Worm (Caenorhabditis elegans): ENCODE data around the gene spe-41.

spe-41 gene

DNA sequence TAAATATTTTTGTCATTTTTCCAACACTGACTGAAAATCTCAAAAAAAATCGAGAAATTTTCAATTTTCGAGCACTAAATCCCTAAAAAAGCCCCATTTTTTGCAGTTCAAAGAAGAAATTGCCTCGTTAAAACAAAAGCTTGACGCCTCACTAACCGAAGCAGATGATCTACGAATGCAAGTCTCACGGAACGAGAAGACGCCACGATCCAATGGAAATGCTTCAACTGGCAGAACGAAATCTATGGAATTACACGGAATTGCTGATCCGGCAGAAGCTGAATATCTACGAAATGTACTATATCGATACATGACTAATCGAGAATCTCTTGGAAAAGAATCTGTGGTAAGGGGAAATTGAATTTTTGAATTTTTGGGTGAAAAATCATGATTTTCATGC lies 20.1 kb downstream of the spe-41 start:
- no peak for TF ChIP-seq sptf-2 (GFP tag; optimal IDR thresholded peaks at IDR 0.05)

DNA sequence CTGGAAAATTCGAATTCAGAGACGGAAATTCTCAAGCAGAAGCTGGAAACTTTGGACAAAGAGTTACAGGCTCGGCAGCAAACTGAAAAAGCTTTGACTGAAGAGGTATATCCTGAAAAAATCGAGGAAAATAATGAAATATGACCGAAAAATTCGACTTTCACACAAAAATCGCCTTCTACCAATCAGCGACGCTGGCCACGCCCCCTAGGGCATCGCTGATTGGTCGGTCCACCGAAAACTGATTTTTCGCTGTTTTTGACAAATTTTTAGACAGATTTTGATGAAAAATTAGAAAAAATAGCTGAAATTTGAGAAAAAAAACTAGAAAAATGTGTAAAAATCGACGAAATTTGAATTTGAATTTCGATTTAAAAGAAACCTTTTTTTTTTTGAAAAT lies 25.1 kb downstream of the spe-41 start:
- TF ChIP-seq F57C9.4 (tag; optimal IDR thresholded peaks at IDR 0.05) (no peak), nfyb-1 (GFP tag; IDR thresholded peaks at IDR 0.05) (peak; percentile 80)

DNA sequence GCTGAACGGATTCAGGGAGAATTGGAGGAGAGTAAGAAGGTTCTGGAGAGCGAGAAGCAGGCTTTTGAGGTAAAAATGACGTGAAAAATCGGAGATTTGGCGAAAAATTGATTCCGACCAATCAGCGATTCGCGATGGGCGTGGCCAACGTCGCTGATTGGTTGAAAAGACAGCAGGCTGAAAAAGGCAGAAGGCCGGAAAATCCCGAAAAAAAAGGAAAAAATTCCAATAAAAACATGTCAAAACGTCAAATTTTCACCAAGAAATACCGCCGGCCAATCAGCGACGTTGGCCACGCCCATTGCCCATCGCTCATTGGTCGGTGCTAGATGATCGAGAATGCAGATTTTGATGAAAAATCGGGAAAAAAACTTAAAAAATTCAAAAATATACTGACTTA lies 26.6 kb downstream of the spe-41 start:
- no peak for TF ChIP-seq ztf-6 (GFP tag; IDR thresholded peaks at IDR 0.05)
- no peak for TF ChIP-seq sdz-38 (tag; optimal IDR thresholded peaks at IDR 0.05)
- no peak for TF ChIP-seq lag-1 (GFP tag; IDR thresholded peaks at IDR 0.05)
- no peak for TF ChIP-seq zfh-2 (GFP tag; conservative IDR thresholded peaks at IDR 0.05)
- peak; percentile 74 for TF ChIP-seq nfyb-1 (GFP tag; IDR thresholded peaks at IDR 0.05)
- no peak for TF ChIP-seq attf-3 (GFP tag; conservative IDR thresholded peaks at IDR 0.05)

ce11 chrIII:3414412-3414811 lies 29.6 kb downstream of the spe-41 start:
- no peak for TF ChIP-seq F39B2.1 (GFP tag; IDR thresholded peaks at IDR 0.05)
- no peak for TF ChIP-seq ccch-3 (GFP tag; optimal IDR thresholded peaks at IDR 0.05)
- no peak for TF ChIP-seq mes-4 (tag; optimal IDR thresholded peaks at IDR 0.05)
- no peak for TF ChIP-seq attf-6 (GFP tag; IDR thresholded peaks at IDR 0.05)
- no peak for TF ChIP-seq sea-2 (GFP tag; IDR thresholded peaks at IDR 0.05)
- no peak for TF ChIP-seq lsy-27 (tag; optimal IDR thresholded peaks at IDR 0.05; ENCODE audit: borderline replicate concordance, insufficient read depth)
- TF ChIP-seq egl-18 (GFP tag; IDR thresholded peaks at IDR 0.05): no peak
- no peak for TF ChIP-seq attf-5 (GFP tag; optimal IDR thresholded peaks at IDR 0.05)
- TF ChIP-seq die-1 (tag; optimal IDR thresholded peaks at IDR 0.05): no peak
- TF ChIP-seq ceh-27 (GFP tag; optimal IDR thresholded peaks at IDR 0.05): no peak
- no peak for TF ChIP-seq him-1 (tag; optimal IDR thresholded peaks at IDR 0.05)
- no peak for TF ChIP-seq aptf-2 (GFP tag; conservative IDR thresholded peaks at IDR 0.05)

DNA sequence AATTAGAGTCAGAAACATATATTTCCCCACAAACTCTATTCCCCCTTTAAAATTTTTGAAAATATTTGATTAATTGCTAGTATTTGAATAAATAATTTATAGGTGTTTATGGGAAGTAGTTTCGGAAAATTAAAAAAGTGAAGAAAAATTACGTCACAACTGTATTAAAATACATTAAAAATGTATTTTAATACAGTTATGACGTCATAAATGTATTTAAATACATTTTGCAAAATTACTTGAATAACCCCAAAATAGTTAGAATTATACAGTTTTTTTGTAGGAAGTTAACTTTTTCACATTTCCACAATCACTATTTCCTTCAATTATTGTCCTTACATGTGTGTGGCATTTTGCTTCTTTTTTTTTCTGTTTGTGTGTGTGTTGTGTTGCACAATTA lies 30.6 kb downstream of the spe-41 start:
- no peak for TF ChIP-seq ets-4 (GFP tag; optimal IDR thresholded peaks at IDR 0.05)
- TF ChIP-seq nhr-90 (tag; optimal IDR thresholded peaks at IDR 0.05): no peak
- no peak for TF ChIP-seq egl-44 (GFP tag; IDR thresholded peaks at IDR 0.05)

DNA sequence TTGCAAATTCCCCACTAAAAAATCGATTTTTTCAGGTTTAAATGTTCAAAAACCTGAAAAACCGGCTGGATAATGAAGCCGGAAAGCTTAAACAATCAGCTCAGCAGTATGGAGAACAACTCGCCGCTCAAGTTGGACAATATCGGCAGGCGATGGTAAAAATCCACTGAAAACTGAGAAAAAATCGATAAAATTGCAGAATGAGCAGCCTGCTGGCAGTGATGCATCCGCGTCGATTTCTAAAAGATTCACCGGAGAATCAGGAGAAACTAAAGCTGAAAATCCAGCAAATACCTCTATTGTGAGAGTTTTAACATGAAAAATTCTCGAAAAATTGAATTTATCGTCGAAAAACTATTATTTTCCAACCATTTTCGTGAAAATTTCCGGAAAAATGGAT lies 38.5 kb downstream of the spe-41 start, which contains the start of gene golg-4:
golg-4 (plus strand) TSS at position 34 of the 400 bp plus-strand sequence.
- TF ChIP-seq F22D6.2 (tag; optimal IDR thresholded peaks at IDR 0.05): no peak
- TF ChIP-seq lsy-27 (tag; optimal IDR thresholded peaks at IDR 0.05; ENCODE audit: borderline replicate concordance, insufficient read depth): no peak
- peak; percentile 14 for TF ChIP-seq repo-1 (tag; optimal IDR thresholded peaks at IDR 0.05)
- TF ChIP-seq zfh-2 (GFP tag; conservative IDR thresholded peaks at IDR 0.05): no peak

DNA sequence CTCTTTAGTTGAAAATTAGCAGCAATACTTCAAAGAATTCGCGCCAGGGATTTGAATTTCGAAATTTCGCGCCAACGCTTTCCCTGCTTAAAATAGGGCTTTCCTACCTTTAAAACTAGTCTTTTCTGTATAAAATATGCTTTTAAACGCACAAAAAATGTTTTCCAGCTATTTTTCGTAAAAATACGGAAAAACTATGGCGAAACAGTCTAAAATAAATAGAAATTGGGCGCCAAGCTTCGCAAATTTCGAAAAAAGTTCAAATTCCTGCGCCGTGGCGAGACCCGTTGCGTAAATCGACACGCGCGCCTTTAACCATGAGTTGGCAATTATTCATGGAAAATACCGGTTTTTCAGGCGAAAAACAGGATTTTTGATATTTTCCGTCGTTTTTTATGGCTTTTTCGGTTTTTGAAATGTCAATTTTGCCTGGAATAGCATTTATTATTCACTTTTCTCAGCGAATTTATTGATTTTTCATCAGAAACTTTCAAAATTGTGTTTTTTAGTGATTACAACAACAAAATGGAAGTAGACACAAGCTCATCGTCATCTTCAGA lies 39.6 kb downstream of the spe-41 start, which contains the start of the genes npp-9 and F59A2.5:
npp-9 (minus strand) TSS at position 126 of the 560 bp plus-strand sequence.
F59A2.5 (plus strand) TSS at position 510 of the 560 bp plus-strand sequence.
- peak; percentile 24; the same call in 1 of the 2 replicates for TF ChIP-seq mcd-1 (GFP tag; IDR thresholded peaks at IDR 0.05)
- TF ChIP-seq nhr-90 (tag; optimal IDR thresholded peaks at IDR 0.05): no peak
- TF ChIP-seq snpc-1.1 (tag; optimal IDR thresholded peaks at IDR 0.05; ENCODE audit: insufficient read depth): peak; percentile 25
- no peak for TF ChIP-seq pha-4 (tag; optimal IDR thresholded peaks at IDR 0.05)
- no peak for TF ChIP-seq ztf-26 (tag; optimal IDR thresholded peaks at IDR 0.05)
- TF ChIP-seq ccch-3 (GFP tag; optimal IDR thresholded peaks at IDR 0.05): no peak
- no peak for TF ChIP-seq attf-6 (GFP tag; IDR thresholded peaks at IDR 0.05)
- no peak for TF ChIP-seq ztf-3 (GFP tag; optimal IDR thresholded peaks at IDR 0.05)
- peak; percentile 77 for TF ChIP-seq lsl-1 (GFP tag; optimal IDR thresholded peaks at IDR 0.05)
- TF ChIP-seq tbp1 (GFP tag; optimal IDR thresholded peaks at IDR 0.05): peak; percentile 41
- TF ChIP-seq zim-3 (tag; optimal IDR thresholded peaks at IDR 0.05): no peak
- no peak for TF ChIP-seq nfya-1 (tag; optimal IDR thresholded peaks at IDR 0.05; ENCODE audit: borderline replicate concordance, insufficient read depth)
- no peak for TF ChIP-seq gei-17 (GFP tag; optimal IDR thresholded peaks at IDR 0.05)
- peak; percentile 80 for TF ChIP-seq lin-54 (GFP tag; optimal IDR thresholded peaks at IDR 0.05)
- TF ChIP-seq Y53F4B.3 (GFP tag; IDR thresholded peaks at IDR 0.05): no peak
- TF ChIP-seq Y95B8A.8 (GFP tag; IDR thresholded peaks at IDR 0.05): 0 out of 2 replicates have a peak, but pooled peaks have one; percentile 37

All from whole organism, young adult.